Worm (Caenorhabditis elegans) whole organism, mixed stage, embryonic: Measurements from ENCODE around the gene M117.3.

Experiments used
- ceh-39 ChIP-seq: fragments of 150-350 bp; optimal IDR thresholded peaks from 2 replicates; lab custom pipeline; 2014; ENCODE audit warnings: missing biosample characterization, missing genetic modification characterization
- elt-1 ChIP-seq: sonication (generic microtip); optimal IDR thresholded peaks from 2 replicates; lab custom pipeline; 2017; ENCODE audit warnings: missing genetic modification characterization, mild to moderate bottlenecking, missing compliant biosample characterization, antibody characterized with exemption, moderate library complexity, borderline replicate concordance; ENCODE audit not compliant: insufficient read depth
- flh-1 ChIP-seq: fragments of 200-800 bp; sonication (Bioruptor generic); optimal IDR thresholded peaks from 2 replicates; lab custom pipeline; 2018; ENCODE audit warnings: mild to moderate bottlenecking, missing genetic modification characterization, moderate library complexity, missing compliant biosample characterization
- lin-13 ChIP-seq: fragments of 150-350 bp; optimal IDR thresholded peaks from 2 replicates; lab custom pipeline; 2014; ENCODE audit warnings: missing biosample characterization, missing genetic modification characterization
- nhr-12 ChIP-seq: fragments of 150-350 bp; optimal IDR thresholded peaks from 2 replicates; lab custom pipeline; 2014; ENCODE audit warnings: missing biosample characterization, missing genetic modification characterization
- nhr-237 ChIP-seq: fragments of 150-350 bp; optimal IDR thresholded peaks from 2 replicates; lab custom pipeline; 2014; ENCODE audit warnings: missing biosample characterization, missing genetic modification characterization
- nhr-76 ChIP-seq: sonication (generic microtip); optimal IDR thresholded peaks from 2 replicates; lab custom pipeline; 2017; ENCODE audit warnings: missing biosample characterization, missing genetic modification characterization
- pha-4 ChIP-seq: fragments of 150-350 bp; optimal IDR thresholded peaks from 2 replicates; lab custom pipeline; 2018; ENCODE audit warnings: missing biosample characterization, missing genetic modification reagents, missing genetic modification characterization
- unc-39 ChIP-seq: fragments of 150-350 bp; optimal IDR thresholded peaks from 2 replicates; lab custom pipeline; 2014; ENCODE audit warnings: missing biosample characterization, missing genetic modification characterization
- zip-8 ChIP-seq: fragments of 150-350 bp; optimal IDR thresholded peaks from 2 replicates; lab custom pipeline; 2014; ENCODE audit warnings: missing biosample characterization, missing genetic modification characterization

DNA sequence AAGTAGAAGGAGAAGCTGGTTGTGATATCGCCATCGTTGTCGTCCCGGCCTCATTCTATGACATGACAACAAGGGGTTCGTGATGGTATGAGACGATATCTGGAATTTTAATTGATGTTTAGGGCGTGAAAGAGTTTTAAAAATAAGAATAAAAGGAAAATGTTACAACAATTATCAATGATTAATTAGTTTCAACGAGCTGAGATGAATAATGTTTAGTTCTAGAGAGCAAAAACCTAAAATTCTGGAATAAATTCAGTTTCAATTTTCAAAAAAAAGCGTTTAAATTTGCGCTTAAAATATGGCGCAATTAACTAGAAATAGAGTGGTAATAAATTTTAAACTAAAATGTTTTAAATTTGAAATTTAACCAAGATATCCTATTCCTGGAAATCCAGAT is 29.5 kb upstream of the M117.3 start, which contains the start of gene H01G02.3:
- no peak for TF ChIP-seq zip-8 (tag; lab: Kevin White, UChicago)
- no peak for TF ChIP-seq nhr-12 (tag; lab: Kevin White, UChicago)
- TF ChIP-seq ceh-39 (tag; lab: Kevin White, UChicago), result no peak
- no peak for TF ChIP-seq nhr-237 (tag; lab: Kevin White, UChicago)
- no peak for TF ChIP-seq elt-1 (tag; lab: Kevin White, UChicago)
- no peak for TF ChIP-seq flh-1 (GFP tag; lab: Kevin White, UChicago)
- no peak for TF ChIP-seq nhr-76 (tag; lab: Kevin White, UChicago)
- no peak for TF ChIP-seq unc-39
- TF ChIP-seq pha-4 (tag; lab: Kevin White, UChicago), result no peak
- TF ChIP-seq lin-13 (tag; lab: Kevin White, UChicago), result no peak
